Comparison of ENCODE assay signal across 1 fruit fly cellular context in genomic region chr3L:16640509-16641068, dm6.
A peak's percentile ranks its signal among the peaks of the same experiment; 100 is the strongest.
TF ChIP-seq lines count a peak whose summit lies in the region.

No protein-coding gene starts in this region.

TF ChIP-seq in whole organism, embryonic, 481 proteins besides CTCF, POLR2A, EP300 and RAD21 (continued from another document and continues in another):
- TF ChIP-seq unc-4 (GFP tag; IDR thresholded peaks at IDR 0.05; lab: Robert Waterston, UW; ENCODE audit: partially characterized antibody): no peak
- no peak for TF ChIP-seq Sry-δ (GFP tag; optimal IDR thresholded peaks at IDR 0.05; lab: Kevin White, UChicago)
- peak; percentile 30 for TF ChIP-seq CG11504 (tag; optimal IDR thresholded peaks at IDR 0.05; lab: Kevin White, UChicago)
- peak; percentile 13 for TF ChIP-seq CG15479 (GFP tag; optimal IDR thresholded peaks at IDR 0.05; lab: Kevin White, UChicago)
- TF ChIP-seq org-1 (GFP tag; optimal IDR thresholded peaks at IDR 0.05; lab: Kevin White, UChicago): peak; percentile 33
- TF ChIP-seq br (optimal IDR thresholded peaks at IDR 0.05; lab: Kevin White, UChicago): no peak
- peak; percentile 76 for TF ChIP-seq CG31441 (GFP tag; IDR thresholded peaks at IDR 0.05; lab: Robert Waterston, UW)
- TF ChIP-seq pita (GFP tag; optimal IDR thresholded peaks at IDR 0.05; lab: Kevin White, UChicago): no peak
- TF ChIP-seq CG2712 (tag; optimal IDR thresholded peaks at IDR 0.05; lab: Kevin White, UChicago): peak; percentile 64
- TF ChIP-seq CG2889 (GFP tag; IDR thresholded peaks at IDR 0.05; lab: Robert Waterston, UW): no peak
- TF ChIP-seq CG1603 (tag; optimal IDR thresholded peaks at IDR 0.05; lab: Kevin White, UChicago): no peak
- TF ChIP-seq TFAM (GFP tag; optimal IDR thresholded peaks at IDR 0.05; lab: Kevin White, UChicago): no peak
- no peak for TF ChIP-seq sob (GFP tag; IDR thresholded peaks at IDR 0.05; lab: Robert Waterston, UW)
- TF ChIP-seq CG1024 (GFP tag; IDR thresholded peaks at IDR 0.05; lab: Robert Waterston, UW): no peak
- TF ChIP-seq wor (GFP tag; IDR thresholded peaks at IDR 0.05; lab: Robert Waterston, UW): no peak
- TF ChIP-seq CG9876 (GFP tag; optimal IDR thresholded peaks at IDR 0.05; lab: Kevin White, UChicago): no peak
- no peak for TF ChIP-seq vnd (GFP tag; IDR thresholded peaks at IDR 0.05; lab: Robert Waterston, UW; ENCODE audit: partially characterized antibody)
- no peak for TF ChIP-seq al (GFP tag; IDR thresholded peaks at IDR 0.05; lab: Robert Waterston, UW)
- TF ChIP-seq onecut (GFP tag; IDR thresholded peaks at IDR 0.05; lab: Robert Waterston, UW): no peak
- peak; percentile 83 for TF ChIP-seq dmrt11E (tag; optimal IDR thresholded peaks at IDR 0.05; lab: Kevin White, UChicago)
- no peak for TF ChIP-seq ranshi (GFP tag; IDR thresholded peaks at IDR 0.05; lab: Robert Waterston, UW)
- TF ChIP-seq Bteb2 (GFP tag; optimal IDR thresholded peaks at IDR 0.05; lab: Kevin White, UChicago): no peak
- TF ChIP-seq esg (GFP tag; conservative IDR thresholded peaks at IDR 0.05; lab: Robert Waterston, UW): no peak
- TF ChIP-seq stc (GFP tag; IDR thresholded peaks at IDR 0.05; lab: Robert Waterston, UW): peak; percentile 12; the same call in 1 of the 2 replicates
- TF ChIP-seq E2f2 (GFP tag; IDR thresholded peaks at IDR 0.05; lab: Robert Waterston, UW): no peak
- no peak for TF ChIP-seq tx (GFP tag; optimal IDR thresholded peaks at IDR 0.05; lab: Kevin White, UChicago)
- peak; percentile 59 for TF ChIP-seq CG2678 (tag; optimal IDR thresholded peaks at IDR 0.05; lab: Kevin White, UChicago)
- TF ChIP-seq CG10366 (GFP tag; IDR thresholded peaks at IDR 0.05; lab: Robert Waterston, UW): no peak
- TF ChIP-seq Atf6 (GFP tag; IDR thresholded peaks at IDR 0.05; lab: Robert Waterston, UW): no peak
- TF ChIP-seq CG12942 (GFP tag; optimal IDR thresholded peaks at IDR 0.05; lab: Kevin White, UChicago): no peak
- no peak for TF ChIP-seq Hmx (GFP tag; optimal IDR thresholded peaks at IDR 0.05; lab: Kevin White, UChicago)
- no peak for TF ChIP-seq maf-S (GFP tag; optimal IDR thresholded peaks at IDR 0.05; lab: Kevin White, UChicago)
- peak; percentile 59 for TF ChIP-seq ara (GFP tag; IDR thresholded peaks at IDR 0.05; lab: Robert Waterston, UW)
- peak; percentile 7 for TF ChIP-seq grau (tag; optimal IDR thresholded peaks at IDR 0.05; lab: Kevin White, UChicago)
- no peak for TF ChIP-seq prd (optimal IDR thresholded peaks at IDR 0.05; lab: Kevin White, UChicago)
- no peak for TF ChIP-seq prd (GFP tag; IDR thresholded peaks at IDR 0.05; lab: Robert Waterston, UW)
- no peak for TF ChIP-seq vfl (GFP tag; optimal IDR thresholded peaks at IDR 0.05; lab: Kevin White, UChicago)
- TF ChIP-seq Myb (GFP tag; optimal IDR thresholded peaks at IDR 0.05; lab: Kevin White, UChicago): no peak
- TF ChIP-seq Camta (GFP tag; optimal IDR thresholded peaks at IDR 0.05; lab: Kevin White, UChicago): no peak
- no peak for TF ChIP-seq Med (GFP tag; lab: Kevin White, UChicago)
- TF ChIP-seq Adf1 (GFP tag; IDR thresholded peaks at IDR 0.05; lab: Robert Waterston, UW): no peak
- no peak for TF ChIP-seq CG4282 (GFP tag; optimal IDR thresholded peaks at IDR 0.05; lab: Kevin White, UChicago)
- TF ChIP-seq D19B (GFP tag; optimal IDR thresholded peaks at IDR 0.05; lab: Kevin White, UChicago): no peak
- no peak for TF ChIP-seq Tbp (GFP tag; optimal IDR thresholded peaks at IDR 0.05; lab: Kevin White, UChicago)
- TF ChIP-seq lilli (GFP tag; optimal IDR thresholded peaks at IDR 0.05; lab: Kevin White, UChicago): no peak
- no peak for TF ChIP-seq MBD-R2 (GFP tag; IDR thresholded peaks at IDR 0.05; lab: Robert Waterston, UW)
- no peak for TF ChIP-seq NfI (GFP tag; optimal IDR thresholded peaks at IDR 0.05; lab: Kevin White, UChicago)
- no peak for TF ChIP-seq slp2 (GFP tag; optimal IDR thresholded peaks at IDR 0.05; lab: Kevin White, UChicago)
- TF ChIP-seq H2.0 (GFP tag; IDR thresholded peaks at IDR 0.05; lab: Robert Waterston, UW): no peak
- no peak for TF ChIP-seq lmd (GFP tag; IDR thresholded peaks at IDR 0.05; lab: Robert Waterston, UW)
- TF ChIP-seq CG5245 (GFP tag; optimal IDR thresholded peaks at IDR 0.05; lab: Kevin White, UChicago): no peak
- TF ChIP-seq CG18764 (GFP tag; optimal IDR thresholded peaks at IDR 0.05; lab: Kevin White, UChicago): peak; percentile 35
- TF ChIP-seq CG17568 (GFP tag; optimal IDR thresholded peaks at IDR 0.05; lab: Kevin White, UChicago): peak; percentile 58
- no peak for TF ChIP-seq CG6791 (GFP tag; IDR thresholded peaks at IDR 0.05; lab: Robert Waterston, UW; ENCODE audit: partially characterized antibody)
- peak; percentile 33 for TF ChIP-seq CG8290 (GFP tag; optimal IDR thresholded peaks at IDR 0.05; lab: Kevin White, UChicago)
- no peak for TF ChIP-seq CG8290 (tag; optimal IDR thresholded peaks at IDR 0.05; lab: Kevin White, UChicago)
- no peak for TF ChIP-seq CG34422 (GFP tag; IDR thresholded peaks at IDR 0.05; lab: Robert Waterston, UW)
- TF ChIP-seq CG6175 (GFP tag; IDR thresholded peaks at IDR 0.05; lab: Robert Waterston, UW): no peak
- no peak for TF ChIP-seq CG17385 (GFP tag; optimal IDR thresholded peaks at IDR 0.05; lab: Kevin White, UChicago)
- no peak for TF ChIP-seq H15 (GFP tag; IDR thresholded peaks at IDR 0.05; lab: Robert Waterston, UW)
- TF ChIP-seq bigmax (GFP tag; optimal IDR thresholded peaks at IDR 0.05; lab: Kevin White, UChicago): no peak
- no peak for TF ChIP-seq CG9215 (GFP tag; IDR thresholded peaks at IDR 0.05; lab: Robert Waterston, UW)
- TF ChIP-seq CG6683 (GFP tag; optimal IDR thresholded peaks at IDR 0.05; lab: Kevin White, UChicago): no peak
- TF ChIP-seq knrl (GFP tag; IDR thresholded peaks at IDR 0.05; lab: Robert Waterston, UW; ENCODE audit: partially characterized antibody): no peak
- peak; percentile 72 for TF ChIP-seq CG3407 (GFP tag; optimal IDR thresholded peaks at IDR 0.05; lab: Kevin White, UChicago)
- no peak for TF ChIP-seq mam (GFP tag; optimal IDR thresholded peaks at IDR 0.05; lab: Kevin White, UChicago)
- TF ChIP-seq CG4424 (GFP tag; optimal IDR thresholded peaks at IDR 0.05; lab: Kevin White, UChicago): peak; percentile 0
- no peak for TF ChIP-seq Six4 (GFP tag; optimal IDR thresholded peaks at IDR 0.05; lab: Kevin White, UChicago)
- peak; percentile 14 for TF ChIP-seq CG4707 (GFP tag; optimal IDR thresholded peaks at IDR 0.05; lab: Kevin White, UChicago)
- no peak for TF ChIP-seq CG34224 (GFP tag; IDR thresholded peaks at IDR 0.05; lab: Robert Waterston, UW; ENCODE audit: partially characterized antibody)
- no peak for TF ChIP-seq CG3995 (GFP tag; optimal IDR thresholded peaks at IDR 0.05; lab: Kevin White, UChicago)
- no peak for TF ChIP-seq MESR4 (GFP tag; optimal IDR thresholded peaks at IDR 0.05; lab: Kevin White, UChicago)
- no peak for TF ChIP-seq hth (optimal IDR thresholded peaks at IDR 0.05; lab: Kevin White, UChicago)
- no peak for TF ChIP-seq otp (GFP tag; IDR thresholded peaks at IDR 0.05; lab: Robert Waterston, UW)
- TF ChIP-seq Abd-B (GFP tag; optimal IDR thresholded peaks at IDR 0.05; lab: Kevin White, UChicago): no peak
- TF ChIP-seq CG8765 (GFP tag; IDR thresholded peaks at IDR 0.05; lab: Robert Waterston, UW): no peak
- no peak for TF ChIP-seq CG16779 (GFP tag; IDR thresholded peaks at IDR 0.05; lab: Robert Waterston, UW)
- no peak for TF ChIP-seq HHEX (GFP tag; optimal IDR thresholded peaks at IDR 0.05; lab: Kevin White, UChicago)
- TF ChIP-seq dmrt99B (tag; optimal IDR thresholded peaks at IDR 0.05; lab: Kevin White, UChicago): peak; percentile 37
- TF ChIP-seq CG7271 (tag; optimal IDR thresholded peaks at IDR 0.05; lab: Kevin White, UChicago): peak; percentile 66
- TF ChIP-seq CG18619 (GFP tag; optimal IDR thresholded peaks at IDR 0.05; lab: Kevin White, UChicago): peak; percentile 15
- peak; percentile 53 for TF ChIP-seq gcm (GFP tag; optimal IDR thresholded peaks at IDR 0.05; lab: Kevin White, UChicago)
- TF ChIP-seq yki (optimal IDR thresholded peaks at IDR 0.05; lab: Kevin White, UChicago): no peak
- no peak for TF ChIP-seq CG15011 (GFP tag; optimal IDR thresholded peaks at IDR 0.05; lab: Kevin White, UChicago)
- TF ChIP-seq kah (GFP tag; optimal IDR thresholded peaks at IDR 0.05; lab: Kevin White, UChicago): no peak
- no peak for TF ChIP-seq lbe (GFP tag; optimal IDR thresholded peaks at IDR 0.05; lab: Kevin White, UChicago)
- TF ChIP-seq phol (tag; optimal IDR thresholded peaks at IDR 0.05; lab: Kevin White, UChicago): peak; percentile 33
- no peak for TF ChIP-seq CG14965 (GFP tag; optimal IDR thresholded peaks at IDR 0.05; lab: Kevin White, UChicago; ENCODE audit: borderline replicate concordance)
- TF ChIP-seq CG34376 (GFP tag; optimal IDR thresholded peaks at IDR 0.05; lab: Kevin White, UChicago): no peak
- no peak for TF ChIP-seq CG8944 (GFP tag; optimal IDR thresholded peaks at IDR 0.05; lab: Kevin White, UChicago)
- TF ChIP-seq zf30C (GFP tag; optimal IDR thresholded peaks at IDR 0.05; lab: Kevin White, UChicago): no peak
- TF ChIP-seq nerfin-2 (GFP tag; IDR thresholded peaks at IDR 0.05; lab: Robert Waterston, UW; ENCODE audit: partially characterized antibody): no peak
- TF ChIP-seq CG17186 (GFP tag; optimal IDR thresholded peaks at IDR 0.05; lab: Kevin White, UChicago): no peak
- TF ChIP-seq eve (GFP tag; optimal IDR thresholded peaks at IDR 0.05; lab: Kevin White, UChicago): no peak
- no peak for TF ChIP-seq CG13775 (GFP tag; optimal IDR thresholded peaks at IDR 0.05; lab: Kevin White, UChicago)
- TF ChIP-seq Doc2 (GFP tag; IDR thresholded peaks at IDR 0.05; lab: Robert Waterston, UW): no peak
- TF ChIP-seq CG13287 (GFP tag; IDR thresholded peaks at IDR 0.05; lab: Robert Waterston, UW; ENCODE audit: partially characterized antibody): no peak
- no peak for TF ChIP-seq Bgb (GFP tag; IDR thresholded peaks at IDR 0.05; lab: Robert Waterston, UW; ENCODE audit: partially characterized antibody)
- no peak for TF ChIP-seq lov (optimal IDR thresholded peaks at IDR 0.05; lab: Kevin White, UChicago)
- TF ChIP-seq lov (GFP tag; IDR thresholded peaks at IDR 0.05; lab: Robert Waterston, UW): no peak; the same call in 2 of the 3 replicates
- no peak for TF ChIP-seq Hey (tag; optimal IDR thresholded peaks at IDR 0.05; lab: Kevin White, UChicago)
- no peak for TF ChIP-seq nmo (GFP tag; optimal IDR thresholded peaks at IDR 0.05; lab: Kevin White, UChicago)
- TF ChIP-seq Ravus (GFP tag; IDR thresholded peaks at IDR 0.05; lab: Robert Waterston, UW): no peak
- TF ChIP-seq Antp (GFP tag; optimal IDR thresholded peaks at IDR 0.05; lab: Kevin White, UChicago): no peak
- TF ChIP-seq CG13123 (GFP tag; optimal IDR thresholded peaks at IDR 0.05; lab: Kevin White, UChicago): no peak
- TF ChIP-seq MTF-1 (GFP tag; optimal IDR thresholded peaks at IDR 0.05; lab: Kevin White, UChicago; ENCODE audit: borderline replicate concordance): peak; percentile 47
- no peak for TF ChIP-seq CG6272 (GFP tag; IDR thresholded peaks at IDR 0.05; lab: Robert Waterston, UW)
- no peak for TF ChIP-seq zen2 (GFP tag; IDR thresholded peaks at IDR 0.05; lab: Robert Waterston, UW; ENCODE audit: partially characterized antibody)
- TF ChIP-seq her (GFP tag; optimal IDR thresholded peaks at IDR 0.05; lab: Kevin White, UChicago): no peak
- no peak for TF ChIP-seq Dip2 (GFP tag; IDR thresholded peaks at IDR 0.05; lab: Robert Waterston, UW)
- TF ChIP-seq nom (GFP tag; optimal IDR thresholded peaks at IDR 0.05; lab: Kevin White, UChicago): no peak
- no peak for TF ChIP-seq Usf (GFP tag; optimal IDR thresholded peaks at IDR 0.05; lab: Kevin White, UChicago)
- no peak for TF ChIP-seq CG13624 (GFP tag; optimal IDR thresholded peaks at IDR 0.05; lab: Kevin White, UChicago)
- no peak for TF ChIP-seq Dfd (GFP tag; optimal IDR thresholded peaks at IDR 0.05; lab: Kevin White, UChicago)
- no peak for TF ChIP-seq trh (GFP tag; optimal IDR thresholded peaks at IDR 0.05; lab: Kevin White, UChicago)
- no peak for TF ChIP-seq CG18476 (GFP tag; optimal IDR thresholded peaks at IDR 0.05; lab: Kevin White, UChicago)
- TF ChIP-seq bowl (GFP tag; IDR thresholded peaks at IDR 0.05; lab: Robert Waterston, UW): no peak
- TF ChIP-seq fd102C (GFP tag; optimal IDR thresholded peaks at IDR 0.05; lab: Kevin White, UChicago): peak; percentile 76
- no peak for TF ChIP-seq CG11085 (GFP tag; IDR thresholded peaks at IDR 0.05; lab: Robert Waterston, UW)
- TF ChIP-seq Ssrp (tag; optimal IDR thresholded peaks at IDR 0.05; lab: Kevin White, UChicago): no peak
- TF ChIP-seq Poxn (GFP tag; IDR thresholded peaks at IDR 0.05; lab: Robert Waterston, UW): no peak
- no peak for TF ChIP-seq CG32532 (GFP tag; IDR thresholded peaks at IDR 0.05; lab: Robert Waterston, UW)
- TF ChIP-seq fd64A (GFP tag; optimal IDR thresholded peaks at IDR 0.05; lab: Kevin White, UChicago): peak; percentile 53
- no peak for TF ChIP-seq CG11696 (GFP tag; IDR thresholded peaks at IDR 0.05; lab: Robert Waterston, UW)
- TF ChIP-seq Deaf1 (tag; optimal IDR thresholded peaks at IDR 0.05; lab: Kevin White, UChicago): no peak
- TF ChIP-seq klu (GFP tag; IDR thresholded peaks at IDR 0.05; lab: Robert Waterston, UW): no peak
- no peak for TF ChIP-seq CG7372 (GFP tag; IDR thresholded peaks at IDR 0.05; lab: Robert Waterston, UW)
- TF ChIP-seq repo (GFP tag; optimal IDR thresholded peaks at IDR 0.05; lab: Kevin White, UChicago): no peak
- TF ChIP-seq CG4820 (GFP tag; optimal IDR thresholded peaks at IDR 0.05; lab: Kevin White, UChicago): peak; percentile 13
- TF ChIP-seq CG12659 (GFP tag; optimal IDR thresholded peaks at IDR 0.05; lab: Kevin White, UChicago): no peak
- no peak for TF ChIP-seq sens-2 (GFP tag; IDR thresholded peaks at IDR 0.05; lab: Robert Waterston, UW)
- peak; percentile 54 for TF ChIP-seq Blimp-1 (GFP tag; optimal IDR thresholded peaks at IDR 0.05; lab: Kevin White, UChicago)
- no peak for TF ChIP-seq ems (GFP tag; optimal IDR thresholded peaks at IDR 0.05; lab: Kevin White, UChicago)
- no peak for TF ChIP-seq BtbVII (GFP tag; optimal IDR thresholded peaks at IDR 0.05; lab: Kevin White, UChicago)
- TF ChIP-seq CG7839 (tag; optimal IDR thresholded peaks at IDR 0.05; lab: Kevin White, UChicago): peak; percentile 22
- peak; percentile 9 for TF ChIP-seq CG16815 (GFP tag; optimal IDR thresholded peaks at IDR 0.05; lab: Kevin White, UChicago)
- no peak for TF ChIP-seq exex (tag; optimal IDR thresholded peaks at IDR 0.05; lab: Kevin White, UChicago)
- TF ChIP-seq kay (GFP tag; optimal IDR thresholded peaks at IDR 0.05; lab: Kevin White, UChicago): no peak
- no peak for TF ChIP-seq seq (GFP tag; IDR thresholded peaks at IDR 0.05; lab: Robert Waterston, UW)
- peak in 1 of 3 experiments; percentile 55 for TF ChIP-seq lola (GFP tag; optimal IDR thresholded peaks at IDR 0.05; lab: Kevin White, UChicago)
